Fruit fly (Drosophila melanogaster): ENCODE data around the gene Prps.
A peak's percentile ranks its signal among the peaks of the same experiment; 100 is the strongest.

Gene Prps

dm6 chr3L:9698193-9698642, 1.7 kb upstream of the Prps start, which contains the start of gene Ubc4 (continued):
- TF ChIP-seq Lim3 (GFP tag; IDR thresholded peaks at IDR 0.05), result no peak
- TF ChIP-seq gem (tag; optimal IDR thresholded peaks at IDR 0.05), result no peak
- TF ChIP-seq CG1233 (GFP tag; optimal IDR thresholded peaks at IDR 0.05), result no peak
- peak; percentile 53 for TF ChIP-seq sens (GFP tag)
- TF ChIP-seq CG4424 (GFP tag; optimal IDR thresholded peaks at IDR 0.05), result no peak
- TF ChIP-seq D19A (tag; optimal IDR thresholded peaks at IDR 0.05), result no peak
- TF ChIP-seq scrt (GFP tag; optimal IDR thresholded peaks at IDR 0.05), result no peak
- TF ChIP-seq HLH54F (GFP tag; optimal IDR thresholded peaks at IDR 0.05), result no peak
- 0 out of 2 replicates have a peak, but pooled peaks have one; percentile 11 for TF ChIP-seq stc (GFP tag; IDR thresholded peaks at IDR 0.05)
- peak; percentile 69 for TF ChIP-seq CG9797 (GFP tag; optimal IDR thresholded peaks at IDR 0.05)
- no peak for TF ChIP-seq ind (GFP tag; optimal IDR thresholded peaks at IDR 0.05)
- no peak for TF ChIP-seq kni (GFP tag; optimal IDR thresholded peaks at IDR 0.05)
- TF ChIP-seq CG3281 (GFP tag; optimal IDR thresholded peaks at IDR 0.05), result no peak
- no peak for TF ChIP-seq CG14441 (GFP tag; IDR thresholded peaks at IDR 0.05)
- TF ChIP-seq bbx (GFP tag; IDR thresholded peaks at IDR 0.05; ENCODE audit: partially characterized antibody), result peak; percentile 89
- no peak for TF ChIP-seq cwo (GFP tag; optimal IDR thresholded peaks at IDR 0.05)
- peak; percentile 62 for TF ChIP-seq crol (GFP tag; IDR thresholded peaks at IDR 0.05)
- no peak for TF ChIP-seq peb (GFP tag; IDR thresholded peaks at IDR 0.05)
- TF ChIP-seq ash1 (GFP tag; optimal IDR thresholded peaks at IDR 0.05), result no peak
- peak; percentile 54 for TF ChIP-seq stwl (tag; optimal IDR thresholded peaks at IDR 0.05)
- TF ChIP-seq pnt (GFP tag; optimal IDR thresholded peaks at IDR 0.05), result no peak

dm6 chr3L:9697527-9697883, 1.0 kb upstream of the Prps start:
- TF ChIP-seq CG9727 (GFP tag; optimal IDR thresholded peaks at IDR 0.05), result no peak
- TF ChIP-seq wor (GFP tag; IDR thresholded peaks at IDR 0.05), result no peak
- no peak for TF ChIP-seq CG16813 (GFP tag; IDR thresholded peaks at IDR 0.05; ENCODE audit: partially characterized antibody)
- peak; percentile 56 for TF ChIP-seq Nf-YB (GFP tag; optimal IDR thresholded peaks at IDR 0.05)
- no peak for TF ChIP-seq org-1 (GFP tag; optimal IDR thresholded peaks at IDR 0.05)
- 0 out of 2 replicates have a peak, but pooled peaks have one; percentile 33 for TF ChIP-seq CG7372 (GFP tag; IDR thresholded peaks at IDR 0.05)
- TF ChIP-seq disco-r (GFP tag; optimal IDR thresholded peaks at IDR 0.05), result no peak
- no peak for TF ChIP-seq Camta (GFP tag; optimal IDR thresholded peaks at IDR 0.05)
- no peak for TF ChIP-seq H2.0 (GFP tag; IDR thresholded peaks at IDR 0.05)
- TF ChIP-seq Pdp1 (GFP tag; optimal IDR thresholded peaks at IDR 0.05), result peak in 1 of 2 experiments; percentile 94
- TF ChIP-seq hth (optimal IDR thresholded peaks at IDR 0.05), result no peak
- no peak for TF ChIP-seq pzg (GFP tag; optimal IDR thresholded peaks at IDR 0.05)

DNA sequence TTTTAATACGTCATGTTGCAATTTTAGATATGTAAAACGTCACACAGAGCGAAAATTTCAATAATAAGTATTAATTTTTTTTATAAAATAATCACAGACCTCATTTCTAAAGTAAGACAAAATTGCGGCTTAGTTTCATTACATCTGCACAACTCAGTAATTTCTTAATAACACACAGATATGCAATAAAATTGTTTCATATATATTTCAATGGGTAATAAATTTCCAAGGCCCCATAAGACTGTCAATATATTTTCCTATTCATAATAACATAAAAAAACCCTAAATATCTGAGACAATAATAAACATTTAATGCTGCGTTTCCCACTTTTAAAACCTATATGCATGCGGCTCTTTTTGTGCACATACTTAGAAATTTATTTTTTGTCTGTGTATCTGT, 853 bp downstream of the Prps start:
- TF ChIP-seq CG7928 (GFP tag; optimal IDR thresholded peaks at IDR 0.05), result no peak
- no peak for TF ChIP-seq usp (GFP tag; optimal IDR thresholded peaks at IDR 0.05)
- TF ChIP-seq CG18262 (tag; optimal IDR thresholded peaks at IDR 0.05), result peak; percentile 63
- TF ChIP-seq Pdp1 (GFP tag; optimal IDR thresholded peaks at IDR 0.05), result peak; percentile 3 to 6
- peak; percentile 52; the same call in 2 of the 3 replicates for TF ChIP-seq row (GFP tag; IDR thresholded peaks at IDR 0.05)
- no peak for TF ChIP-seq eyg (GFP tag; optimal IDR thresholded peaks at IDR 0.05)
- no peak for TF ChIP-seq odd (GFP tag; optimal IDR thresholded peaks at IDR 0.05)
- peak; percentile 47 for TF ChIP-seq CG17359 (tag; optimal IDR thresholded peaks at IDR 0.05)
- TF ChIP-seq CG1792 (GFP tag; optimal IDR thresholded peaks at IDR 0.05), result no peak
- TF ChIP-seq Ets65A (GFP tag), result no peak
- no peak for TF ChIP-seq gcm2 (GFP tag; optimal IDR thresholded peaks at IDR 0.05)
- peak; percentile 62 for TF ChIP-seq CG11504 (tag; optimal IDR thresholded peaks at IDR 0.05)
- no peak for TF ChIP-seq kah (GFP tag; optimal IDR thresholded peaks at IDR 0.05)
- no peak for TF ChIP-seq CG9215 (GFP tag; IDR thresholded peaks at IDR 0.05)
- TF ChIP-seq pzg (GFP tag; optimal IDR thresholded peaks at IDR 0.05), result no peak
- no peak for TF ChIP-seq CG17186 (GFP tag; optimal IDR thresholded peaks at IDR 0.05)
- TF ChIP-seq lmd (GFP tag; IDR thresholded peaks at IDR 0.05), result peak; percentile 21; the same call in 1 of the 2 replicates
- no peak for TF ChIP-seq Trl (optimal IDR thresholded peaks at IDR 0.05)
- no peak for TF ChIP-seq Trl (GFP tag; optimal IDR thresholded peaks at IDR 0.05)
- TF ChIP-seq gsb-n (tag; optimal IDR thresholded peaks at IDR 0.05), result no peak
- TF ChIP-seq dmrt99B (tag; optimal IDR thresholded peaks at IDR 0.05), result peak; percentile 66

All from whole organism, embryonic.